Worm (Caenorhabditis elegans): ENCODE data around the gene rgs-5.

rgs-5 gene

ce11 chrIII:5727827-5728226 is 29.5 kb downstream of the rgs-5 start, which contains the start of gene egg-1 (continued):
- TF ChIP-seq hrde-1 (tag; optimal IDR thresholded peaks at IDR 0.05; ENCODE audit: borderline replicate concordance), result peak; percentile 8
- TF ChIP-seq F10E7.11 (tag; optimal IDR thresholded peaks at IDR 0.05), result no peak
- TF ChIP-seq pbrm-1 (GFP tag; IDR thresholded peaks at IDR 0.05), result peak; percentile 67
- TF ChIP-seq snpc-1.3 (tag; optimal IDR thresholded peaks at IDR 0.05; ENCODE audit: insufficient read depth), result peak; percentile 93
- TF ChIP-seq Y56A3A.18 (GFP tag; IDR thresholded peaks at IDR 0.05), result no peak
- peak in 2 of 3 experiments; percentile 51 to 62 for TF ChIP-seq lin-35 (GFP tag; optimal IDR thresholded peaks at IDR 0.05)
- no peak for TF ChIP-seq atf-7 (tag; optimal IDR thresholded peaks at IDR 0.05)
- no peak for TF ChIP-seq attf-5 (GFP tag; optimal IDR thresholded peaks at IDR 0.05)
- TF ChIP-seq K11D2.4 (GFP tag; IDR thresholded peaks at IDR 0.05), result no peak
- TF ChIP-seq lin-40 (tag; optimal IDR thresholded peaks at IDR 0.05), result no peak
- no peak for TF ChIP-seq nhr-90 (tag; optimal IDR thresholded peaks at IDR 0.05)
- TF ChIP-seq tlf-1 (GFP tag; optimal IDR thresholded peaks at IDR 0.05), result peak; percentile 90
- TF ChIP-seq madf-3 (GFP tag; IDR thresholded peaks at IDR 0.05), result peak; percentile 83
- TF ChIP-seq sdz-38 (tag; optimal IDR thresholded peaks at IDR 0.05), result no peak
- TF ChIP-seq ama-1 (optimal IDR thresholded peaks at IDR 0.05), result no peak
- TF ChIP-seq ama-1 (GFP tag; optimal IDR thresholded peaks at IDR 0.05), result no peak
- TF ChIP-seq ceh-79 (tag; optimal IDR thresholded peaks at IDR 0.05), result no peak
- no peak for TF ChIP-seq F22D6.2 (tag; optimal IDR thresholded peaks at IDR 0.05)
- peak; percentile 72 for TF ChIP-seq mcd-1 (GFP tag; IDR thresholded peaks at IDR 0.05)
- TF ChIP-seq bed-2 (GFP tag; IDR thresholded peaks at IDR 0.05), result no peak
- 0 out of 2 replicates have a peak, but pooled peaks have one; percentile 17 for TF ChIP-seq Y53F4B.3 (GFP tag; IDR thresholded peaks at IDR 0.05)
- TF ChIP-seq somi-1 (GFP tag; optimal IDR thresholded peaks at IDR 0.05), result no peak
- TF ChIP-seq F33H1.4 (GFP tag; IDR thresholded peaks at IDR 0.05), result peak; percentile 98
- peak; percentile 65 for TF ChIP-seq tbp1 (GFP tag; optimal IDR thresholded peaks at IDR 0.05)
- TF ChIP-seq nhr-27 (tag; optimal IDR thresholded peaks at IDR 0.05), result no peak
- no peak for TF ChIP-seq ztf-22 (GFP tag; optimal IDR thresholded peaks at IDR 0.05)
- no peak for TF ChIP-seq nfya-1 (tag; optimal IDR thresholded peaks at IDR 0.05; ENCODE audit: borderline replicate concordance, insufficient read depth)
- peak; percentile 52; the same call in 1 of the 2 replicates for TF ChIP-seq lir-1 (GFP tag; conservative IDR thresholded peaks at IDR 0.05)
- TF ChIP-seq B0261.1 (tag; optimal IDR thresholded peaks at IDR 0.05), result no peak
- peak; percentile 95 for TF ChIP-seq lin-54 (GFP tag; optimal IDR thresholded peaks at IDR 0.05)
- no peak for TF ChIP-seq nhr-80 (tag; optimal IDR thresholded peaks at IDR 0.05)
- peak; percentile 17; the same call in 1 of the 2 replicates for TF ChIP-seq attf-3 (GFP tag; conservative IDR thresholded peaks at IDR 0.05)
- TF ChIP-seq hmg-1.2 (GFP tag; IDR thresholded peaks at IDR 0.05), result peak; percentile 61
- no peak for TF ChIP-seq ztf-26 (tag; optimal IDR thresholded peaks at IDR 0.05)
- TF ChIP-seq lag-1 (GFP tag; IDR thresholded peaks at IDR 0.05), result no peak
- TF ChIP-seq ztf-25 (GFP tag; IDR thresholded peaks at IDR 0.05), result no peak

- TF ChIP-seq F52B5.7 (tag; optimal IDR thresholded peaks at IDR 0.05), result no peak
- TF ChIP-seq hmg-1.2 (GFP tag; IDR thresholded peaks at IDR 0.05), result 0 out of 2 replicates have a peak, but pooled peaks have one; percentile 9
- no peak for TF ChIP-seq C17E4.6 (GFP tag; IDR thresholded peaks at IDR 0.05)
- no peak for TF ChIP-seq F22D6.2 (tag; optimal IDR thresholded peaks at IDR 0.05)
- TF ChIP-seq T07F8.4 (tag; optimal IDR thresholded peaks at IDR 0.05), result no peak
These were observed 31.0 kb downstream of the rgs-5 start for ce11 chrIII:5729367-5729766.
